Worm (Caenorhabditis elegans): Measurements from ENCODE around the gene nhr-145.
"Not testable (repeated sequence)": the region's sequence is repeated elsewhere in the genome, so short reads cannot be mapped to it uniquely, and the experiment has no call there.

DNA sequence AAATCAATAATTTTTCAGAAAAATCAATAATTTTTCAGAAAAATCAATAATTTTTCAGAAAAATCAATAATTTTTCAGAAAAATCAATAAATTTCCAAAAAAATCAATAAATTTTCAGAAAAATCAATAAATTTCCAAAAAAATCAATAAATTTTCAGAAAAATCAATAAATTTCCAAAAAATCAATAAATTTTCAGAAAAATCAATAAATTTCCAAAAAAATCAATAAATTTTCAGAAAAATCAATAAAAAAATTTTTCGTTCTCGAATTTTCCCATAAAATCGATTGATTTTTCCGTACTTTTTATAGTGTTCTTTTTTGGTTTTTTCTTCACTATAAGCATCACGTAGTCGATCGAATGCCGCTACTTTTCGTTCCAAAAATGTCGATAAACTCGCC, 12.6 kb downstream of the nhr-145 start:
- not testable (repeated sequence) for TF ChIP-seq unc-62 (GFP tag; optimal IDR thresholded peaks at IDR 0.05); aly-2 (tag; optimal IDR thresholded peaks at IDR 0.05); nhr-11 (tag; optimal IDR thresholded peaks at IDR 0.05)
